Worm (Caenorhabditis elegans) whole organism, mixed stage, embryonic: Measurements from ENCODE around the gene Y38E10A.9.

Experiments used
- hlh-1 ChIP-seq: fragments of 150-350 bp; optimal IDR thresholded peaks from 2 replicates; lab custom pipeline; 2014; ENCODE audit warnings: missing biosample characterization, missing genetic modification reagents, missing genetic modification characterization
- lin-13 ChIP-seq: fragments of 150-350 bp; optimal IDR thresholded peaks from 2 replicates; lab custom pipeline; 2014; ENCODE audit warnings: missing biosample characterization, missing genetic modification characterization
- lsy-2 ChIP-seq: fragments of 150-350 bp; optimal IDR thresholded peaks from 2 replicates; lab custom pipeline; 2014; ENCODE audit warnings: missing biosample characterization, missing genetic modification characterization
- mep-1 ChIP-seq: fragments of 150-350 bp; optimal IDR thresholded peaks from 2 replicates; lab custom pipeline; 2017; ENCODE audit warnings: missing biosample characterization, missing genetic modification reagents, missing genetic modification characterization, inconsistent platforms
- mls-2 ChIP-seq: sonication (generic microtip); optimal IDR thresholded peaks from 2 replicates; lab custom pipeline; 2016; ENCODE audit warnings: mild to moderate bottlenecking, missing genetic modification characterization, moderate library complexity, missing compliant biosample characterization
- pha-4 ChIP-seq: fragments of 150-350 bp; optimal IDR thresholded peaks from 2 replicates; lab custom pipeline; 2018; ENCODE audit warnings: missing biosample characterization, missing genetic modification reagents, missing genetic modification characterization

ce11 chrII:12574668-12575067 is 34.1 kb upstream of the Y38E10A.9 start, which contains the start of gene Y38E10A.3:
- no peak for TF ChIP-seq lin-13
- TF ChIP-seq pha-4 (tag; lab: Kevin White, UChicago) = no peak
- no peak for TF ChIP-seq hlh-1
- no peak for TF ChIP-seq mep-1 (tag; lab: Kevin White, UChicago)
- no peak for TF ChIP-seq lsy-2 (tag; lab: Kevin White, UChicago)
- TF ChIP-seq mls-2 (tag; lab: Kevin White, UChicago) = no peak
